Fruit fly (Drosophila melanogaster): ENCODE measurements around the gene CG2202.

Gene CG2202

DNA sequence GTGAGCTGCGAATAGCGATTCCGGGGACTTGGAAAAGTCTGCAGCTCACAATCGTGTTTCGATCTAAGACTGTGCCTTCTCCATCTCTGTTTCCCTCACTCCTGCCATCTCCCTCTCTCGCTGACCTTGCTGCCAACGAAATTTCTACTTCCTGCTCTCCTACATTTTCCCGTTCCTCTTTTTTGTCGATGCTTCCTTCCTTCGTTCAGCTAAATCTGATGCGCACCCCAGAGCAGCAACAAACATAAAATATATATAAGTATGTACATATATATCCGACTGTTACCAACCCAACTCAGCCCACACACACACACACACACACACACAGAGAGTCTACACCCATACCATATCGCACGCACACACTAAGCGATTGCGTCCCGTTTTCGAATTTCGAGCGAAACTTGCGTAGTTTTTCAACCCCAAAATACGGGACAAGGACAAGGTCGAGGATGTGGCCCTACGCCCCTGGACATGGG, 24.3 kb upstream of the CG2202 start, which contains the start of gene Imp:
Gene Imp, minus strand, starts transcription at position 51 of the 476 bp plus-strand sequence.
- TF ChIP-seq cic (GFP tag; optimal IDR thresholded peaks at IDR 0.05) = no peak
- no peak for TF ChIP-seq bab1 (GFP tag; optimal IDR thresholded peaks at IDR 0.05)
- TF ChIP-seq CG1620 (GFP tag; optimal IDR thresholded peaks at IDR 0.05) = no peak
- no peak for TF ChIP-seq CG12768 (GFP tag; optimal IDR thresholded peaks at IDR 0.05)
- no peak for TF ChIP-seq CG33017 (tag; optimal IDR thresholded peaks at IDR 0.05)
- TF ChIP-seq cnc (optimal IDR thresholded peaks at IDR 0.05) = no peak
- no peak for TF ChIP-seq CG7101 (tag; optimal IDR thresholded peaks at IDR 0.05)

DNA sequence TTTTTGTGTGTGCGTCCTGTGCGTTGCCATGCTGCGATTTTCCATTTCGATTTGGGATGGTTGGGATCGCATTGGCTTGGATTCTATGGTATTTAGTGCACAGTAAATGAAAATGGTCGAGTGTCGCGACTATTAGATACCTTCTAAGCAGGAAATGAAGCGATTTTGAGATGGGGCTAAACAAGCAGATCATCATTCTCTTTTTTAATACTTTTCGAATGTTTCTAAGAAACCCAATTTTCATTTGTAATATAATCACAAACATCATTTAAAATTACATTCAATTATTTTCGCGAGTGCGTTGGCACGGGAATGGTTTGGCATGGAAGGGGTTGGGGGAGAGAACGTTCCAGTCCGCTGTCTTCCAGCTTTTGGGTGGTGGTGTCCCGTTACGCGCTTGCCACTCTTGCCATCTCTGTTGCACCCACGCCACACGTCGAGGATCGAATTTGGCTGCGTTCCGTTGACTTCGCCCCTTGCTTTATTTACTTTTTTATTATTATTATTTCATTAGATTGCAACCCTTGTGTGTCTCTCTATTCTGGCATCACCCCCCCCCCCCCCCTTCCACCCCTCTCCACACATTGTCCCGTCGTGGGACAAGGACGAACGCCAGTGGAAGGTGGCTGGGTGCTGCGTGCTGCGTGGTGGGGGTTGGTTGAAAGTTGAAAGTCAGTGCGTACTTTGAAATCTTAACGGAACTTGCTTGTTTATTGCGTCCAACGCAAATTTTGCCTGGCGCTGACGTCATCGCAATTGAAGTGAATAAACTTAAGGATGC, 23.0 kb upstream of the CG2202 start:
- TF ChIP-seq cic (GFP tag; optimal IDR thresholded peaks at IDR 0.05) (no peak), CG7045 (GFP tag; optimal IDR thresholded peaks at IDR 0.05) (no peak), CG5204 (GFP tag; optimal IDR thresholded peaks at IDR 0.05) (no peak), ovo (GFP tag; optimal IDR thresholded peaks at IDR 0.05) (no peak), Mnt (GFP tag; optimal IDR thresholded peaks at IDR 0.05) (no peak), CG12768 (GFP tag; optimal IDR thresholded peaks at IDR 0.05) (no peak), CG1620 (GFP tag; optimal IDR thresholded peaks at IDR 0.05) (no peak), CG33017 (tag; optimal IDR thresholded peaks at IDR 0.05) (no peak), toe (GFP tag; optimal IDR thresholded peaks at IDR 0.05) (no peak), tj (GFP tag; optimal IDR thresholded peaks at IDR 0.05) (no peak)

DNA sequence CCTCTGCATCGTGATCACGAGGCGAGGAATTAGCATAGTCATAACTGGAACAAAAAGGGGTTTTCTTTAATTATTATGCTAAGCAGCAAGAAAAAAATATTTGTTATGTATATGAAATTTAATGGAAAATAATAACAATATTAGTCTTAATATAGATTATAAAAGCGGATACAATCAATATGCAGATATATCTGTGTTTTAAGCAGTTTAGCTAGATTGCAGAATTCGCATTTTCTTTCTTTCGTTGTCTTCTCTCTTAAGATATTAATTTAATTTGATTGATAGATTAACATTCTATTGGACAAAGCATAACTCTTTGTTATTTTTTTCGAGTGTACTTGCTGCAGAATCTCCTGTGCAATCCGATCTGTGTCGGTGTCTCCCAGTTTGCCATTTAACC, 21.3 kb upstream of the CG2202 start:
- TF ChIP-seq pad (GFP tag; optimal IDR thresholded peaks at IDR 0.05) (no peak), Hr96 (GFP tag; optimal IDR thresholded peaks at IDR 0.05) (no peak), toe (GFP tag; optimal IDR thresholded peaks at IDR 0.05) (no peak), cic (GFP tag; optimal IDR thresholded peaks at IDR 0.05) (no peak), CG7101 (tag; optimal IDR thresholded peaks at IDR 0.05) (no peak)

DNA sequence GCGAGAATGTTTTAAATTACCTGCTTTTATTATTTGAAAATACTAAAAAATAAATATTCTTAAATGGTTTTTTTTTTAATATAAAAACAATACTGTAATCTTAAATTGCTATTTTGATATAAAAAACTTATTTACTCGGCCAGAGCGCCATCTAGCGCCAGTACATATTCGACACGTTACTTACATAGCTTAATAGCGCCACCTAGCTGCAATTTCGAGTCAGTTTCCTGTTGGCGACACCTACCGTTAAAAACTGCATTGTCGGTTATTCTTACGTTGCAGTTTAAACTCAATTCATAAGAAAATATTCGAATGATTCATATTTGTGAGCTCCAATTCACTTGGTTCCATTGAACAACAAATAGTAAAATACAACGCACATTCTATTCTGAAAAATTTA, 16.2 kb upstream of the CG2202 start:
- TF ChIP-seq ovo (GFP tag; optimal IDR thresholded peaks at IDR 0.05) (peak; percentile 77), CG33017 (tag; optimal IDR thresholded peaks at IDR 0.05) (no peak), tj (GFP tag; optimal IDR thresholded peaks at IDR 0.05) (peak; percentile 77), CG5204 (GFP tag; optimal IDR thresholded peaks at IDR 0.05) (peak; percentile 29), Crg-1 (GFP tag; optimal IDR thresholded peaks at IDR 0.05) (peak; percentile 58), CG7101 (tag; optimal IDR thresholded peaks at IDR 0.05) (peak; percentile 67), cic (GFP tag; optimal IDR thresholded peaks at IDR 0.05) (no peak), kay (GFP tag; ENCODE audit: borderline replicate concordance) (no peak), cnc (optimal IDR thresholded peaks at IDR 0.05) (no peak), Hr96 (GFP tag; optimal IDR thresholded peaks at IDR 0.05) (peak; percentile 69), CG12768 (GFP tag; optimal IDR thresholded peaks at IDR 0.05) (no peak), Clk (GFP tag; optimal IDR thresholded peaks at IDR 0.05) (no peak), CG11617 (GFP tag; optimal IDR thresholded peaks at IDR 0.05) (peak; percentile 20), CG1620 (GFP tag; optimal IDR thresholded peaks at IDR 0.05) (peak; percentile 86), Mnt (GFP tag; optimal IDR thresholded peaks at IDR 0.05) (peak; percentile 62), CG14711 (tag; optimal IDR thresholded peaks at IDR 0.05) (peak; percentile 37), pad (GFP tag; optimal IDR thresholded peaks at IDR 0.05) (peak; percentile 57), bab1 (GFP tag; optimal IDR thresholded peaks at IDR 0.05) (peak; percentile 78), CG7045 (GFP tag; optimal IDR thresholded peaks at IDR 0.05) (no peak), toe (GFP tag; optimal IDR thresholded peaks at IDR 0.05) (peak; percentile 37)

DNA sequence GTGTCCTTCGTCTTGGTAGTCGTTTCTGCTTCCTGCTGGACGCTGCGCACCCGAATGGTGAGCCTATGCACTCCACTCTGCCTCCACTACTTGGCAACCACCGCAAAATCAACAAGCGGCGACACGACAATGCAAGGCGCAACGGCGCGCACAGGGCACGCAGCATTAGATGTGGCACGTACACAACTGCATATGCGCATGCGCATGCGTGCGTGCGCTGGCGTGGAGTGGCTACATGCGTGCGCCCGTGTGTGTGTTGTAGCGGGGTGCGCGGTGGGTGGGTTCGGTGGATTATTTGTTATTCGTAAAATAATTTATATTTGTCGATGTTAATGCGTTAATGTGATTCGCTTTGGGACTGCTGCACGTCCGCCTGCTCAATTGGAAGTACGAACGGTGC, 12.9 kb upstream of the CG2202 start:
- TF ChIP-seq CG7101 (tag; optimal IDR thresholded peaks at IDR 0.05) (no peak), CG33017 (tag; optimal IDR thresholded peaks at IDR 0.05) (no peak), Crg-1 (GFP tag; optimal IDR thresholded peaks at IDR 0.05) (no peak), kay (GFP tag; ENCODE audit: borderline replicate concordance) (no peak), CG12768 (GFP tag; optimal IDR thresholded peaks at IDR 0.05) (no peak)

DNA sequence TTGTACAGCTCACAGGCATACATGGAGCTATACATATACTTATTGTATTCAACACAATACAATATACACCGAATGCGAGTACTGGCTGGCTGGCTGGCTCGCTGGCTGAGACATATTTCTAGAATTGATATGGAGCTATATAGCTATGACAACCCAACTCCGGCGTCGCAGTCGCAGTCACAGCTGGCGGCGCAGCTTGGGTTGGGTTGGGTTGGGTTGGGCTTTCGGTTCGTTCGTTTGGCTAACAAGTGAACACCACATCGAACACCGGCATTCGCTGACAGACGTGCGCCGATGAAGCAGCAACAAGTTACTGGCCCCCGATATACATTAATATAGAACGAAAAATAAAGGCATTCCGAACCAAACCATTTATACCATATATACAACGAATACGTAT, 9.6 kb upstream of the CG2202 start, which contains the start of gene CG15210:
Gene CG15210, plus strand, starts transcription at position 269 of the 400 bp plus-strand sequence.
- TF ChIP-seq CG1620 (GFP tag; optimal IDR thresholded peaks at IDR 0.05) (no peak), bab1 (GFP tag; optimal IDR thresholded peaks at IDR 0.05) (peak; percentile 20)

DNA sequence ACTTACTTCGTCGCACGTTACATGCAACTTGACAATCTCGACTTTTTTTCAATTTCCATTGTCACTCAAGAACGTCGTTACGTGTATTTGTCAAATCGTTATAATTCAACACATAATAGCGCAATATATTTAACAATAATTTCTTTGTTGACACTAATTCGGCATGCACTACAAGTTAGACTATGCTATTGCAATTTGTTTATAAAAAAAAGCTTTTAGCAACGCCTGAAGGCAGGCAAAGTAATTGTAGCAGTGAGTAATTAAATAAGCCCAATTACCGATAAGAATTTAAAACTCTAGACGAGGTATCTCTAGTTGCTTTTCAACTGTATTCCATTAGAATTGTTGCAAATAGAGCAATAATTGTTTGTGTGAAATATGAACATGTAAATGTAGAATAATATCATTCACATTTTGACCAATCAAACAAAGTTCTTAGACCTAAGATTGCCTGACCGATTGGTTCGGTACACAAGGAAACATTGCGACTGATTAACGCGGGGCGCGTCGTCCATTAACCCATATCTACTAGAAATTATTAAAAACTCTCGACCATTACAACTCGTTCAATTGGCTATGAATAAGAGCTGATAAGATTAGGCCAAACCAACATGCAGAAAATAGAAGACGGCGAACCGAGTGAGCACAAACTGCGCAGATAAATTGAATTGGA, 7.5 kb upstream of the CG2202 start:
- TF ChIP-seq cic (GFP tag; optimal IDR thresholded peaks at IDR 0.05) = peak; percentile 50
- peak; percentile 77 for TF ChIP-seq kay (GFP tag; ENCODE audit: borderline replicate concordance)
- TF ChIP-seq bab1 (GFP tag; optimal IDR thresholded peaks at IDR 0.05) = peak; percentile 53
- peak; percentile 4 for TF ChIP-seq ovo (GFP tag; optimal IDR thresholded peaks at IDR 0.05)
- no peak for TF ChIP-seq cnc (optimal IDR thresholded peaks at IDR 0.05)
